Fruit fly (Drosophila melanogaster) S2 (cell line): ENCODE results near the gene Delta.

Source experiments
- CG8478 ChIP-seq: fragments of >200 bp; optimal IDR thresholded peaks from 2 replicates; lab custom pipeline; 2018
- CTCF ChIP-seq, 2 experiments: fragments of >200 bp; optimal IDR thresholded peaks; 2 replicates each; lab custom pipeline; 2018

DNA sequence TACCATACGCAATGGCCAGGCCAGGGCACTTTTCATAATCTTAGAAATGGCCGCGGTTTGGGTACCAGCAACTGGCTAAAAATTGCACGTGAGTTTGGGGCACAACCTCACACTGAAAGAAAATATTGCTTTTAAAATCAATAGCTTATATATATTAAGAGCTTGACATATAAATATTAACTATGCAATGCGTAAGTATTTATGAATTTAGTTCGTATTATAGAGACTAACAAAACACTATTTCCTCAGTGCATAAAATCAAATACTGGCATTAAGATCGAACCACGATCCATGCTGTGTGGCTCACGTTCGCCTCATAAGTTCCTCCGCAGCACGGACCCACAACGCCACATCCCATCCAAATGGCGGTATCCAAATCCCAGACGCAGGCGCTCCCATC is 42.5 kb downstream of the Delta start:
- TF ChIP-seq CTCF (optimal IDR thresholded peaks at IDR 0.05; lab: Kevin White, UChicago) (no peak), CG8478 (lab: Kevin White, UChicago) (no peak)
